Fruit fly (Drosophila melanogaster): ENCODE measurements around the gene CG2924.
A peak's percentile ranks its signal among the peaks of the same experiment; 100 is the strongest.

The CG2924 gene

DNA sequence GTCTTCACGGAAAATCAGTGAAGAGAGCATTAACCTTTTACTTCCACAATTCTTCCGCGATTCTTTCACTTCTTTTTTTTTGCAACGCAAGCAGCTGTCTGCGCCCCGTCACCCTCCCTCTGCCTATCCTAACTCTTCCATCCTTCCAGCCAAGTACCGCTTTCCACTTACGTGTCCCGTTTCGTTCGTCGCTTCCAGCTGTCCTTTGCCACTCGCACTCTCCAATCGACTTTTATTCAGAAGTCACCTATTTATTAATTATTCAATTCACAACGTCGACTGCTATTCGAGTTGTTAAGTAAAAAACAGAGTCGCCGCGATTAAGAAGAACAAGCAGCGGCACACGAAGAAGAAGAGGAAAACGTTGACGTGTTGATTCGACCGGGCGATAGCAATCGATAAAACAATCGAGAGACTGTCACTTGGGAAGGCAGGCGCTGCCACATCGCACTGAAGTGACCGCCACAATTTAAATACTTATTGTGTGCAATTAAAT is 4.2 kb upstream of the CG2924 start, which contains the start of gene Grp170 (continued):
- TF ChIP-seq crp (GFP tag; optimal IDR thresholded peaks at IDR 0.05) (peak in 1 of 2 experiments; percentile 53), Adf1 (GFP tag; IDR thresholded peaks at IDR 0.05) (peak; percentile 63), stwl (tag; optimal IDR thresholded peaks at IDR 0.05) (peak; percentile 52), unc-4 (GFP tag; IDR thresholded peaks at IDR 0.05; ENCODE audit: partially characterized antibody) (peak; percentile 86), CG2712 (tag; optimal IDR thresholded peaks at IDR 0.05) (peak; percentile 35), nmo (GFP tag; optimal IDR thresholded peaks at IDR 0.05) (peak; percentile 34), sna (GFP tag; IDR thresholded peaks at IDR 0.05; ENCODE audit: partially characterized antibody) (peak; percentile 78), trem (tag; optimal IDR thresholded peaks at IDR 0.05) (peak; percentile 69), mld (GFP tag; IDR thresholded peaks at IDR 0.05; ENCODE audit: partially characterized antibody) (peak; percentile 77; the same call in 2 of the 3 replicates), MESR4 (GFP tag; optimal IDR thresholded peaks at IDR 0.05) (peak; percentile 86), CG1603 (tag; optimal IDR thresholded peaks at IDR 0.05) (peak; percentile 63), CG42726 (GFP tag; IDR thresholded peaks at IDR 0.05; ENCODE audit: partially characterized antibody) (peak; percentile 93), onecut (GFP tag; IDR thresholded peaks at IDR 0.05) (peak; percentile 20; the same call in 1 of the 2 replicates), CG34224 (GFP tag; IDR thresholded peaks at IDR 0.05; ENCODE audit: partially characterized antibody) (peak; percentile 79), CG16813 (GFP tag; IDR thresholded peaks at IDR 0.05; ENCODE audit: partially characterized antibody) (peak; percentile 87), grn (GFP tag; optimal IDR thresholded peaks at IDR 0.05) (peak; percentile 22), CG6683 (GFP tag; optimal IDR thresholded peaks at IDR 0.05) (peak; percentile 1), scrt (GFP tag; optimal IDR thresholded peaks at IDR 0.05) (peak; percentile 93), nom (GFP tag; optimal IDR thresholded peaks at IDR 0.05) (peak; percentile 51), CG12769 (tag; optimal IDR thresholded peaks at IDR 0.05) (no peak), CG2116 (GFP tag; optimal IDR thresholded peaks at IDR 0.05) (peak; percentile 91), CG6791 (GFP tag; IDR thresholded peaks at IDR 0.05; ENCODE audit: partially characterized antibody) (peak; percentile 95), CG10267 (tag; optimal IDR thresholded peaks at IDR 0.05) (peak; percentile 47), CG1602 (GFP tag; optimal IDR thresholded peaks at IDR 0.05) (no peak), CG7987 (GFP tag; optimal IDR thresholded peaks at IDR 0.05) (peak; percentile 19), CG2889 (GFP tag; IDR thresholded peaks at IDR 0.05) (no peak), grau (tag; optimal IDR thresholded peaks at IDR 0.05) (peak; percentile 8), CG12659 (GFP tag; optimal IDR thresholded peaks at IDR 0.05) (peak; percentile 44), phol (tag; optimal IDR thresholded peaks at IDR 0.05) (peak; percentile 39), Sox102F (GFP tag; optimal IDR thresholded peaks at IDR 0.05) (no peak), HLH4C (GFP tag; IDR thresholded peaks at IDR 0.05; ENCODE audit: partially characterized antibody) (peak; percentile 70), CG8359 (GFP tag; optimal IDR thresholded peaks at IDR 0.05; ENCODE audit: borderline replicate concordance) (no peak), Elba2 (GFP tag; optimal IDR thresholded peaks at IDR 0.05) (no peak), lbe (GFP tag; optimal IDR thresholded peaks at IDR 0.05) (no peak), amos (GFP tag; IDR thresholded peaks at IDR 0.05; ENCODE audit: partially characterized antibody) (peak; percentile 96), YL-1 (GFP tag; optimal IDR thresholded peaks at IDR 0.05) (peak; percentile 80), CG9797 (GFP tag; optimal IDR thresholded peaks at IDR 0.05) (peak; percentile 54), h (optimal IDR thresholded peaks at IDR 0.05) (no peak), CG13287 (GFP tag; IDR thresholded peaks at IDR 0.05; ENCODE audit: partially characterized antibody) (peak; percentile 93), BEAF-32 (GFP tag; optimal IDR thresholded peaks at IDR 0.05) (peak; percentile 91), gfzf (GFP tag; optimal IDR thresholded peaks at IDR 0.05) (peak; percentile 25), CG14014 (GFP tag; IDR thresholded peaks at IDR 0.05) (no peak), CTCF (GFP tag; optimal IDR thresholded peaks at IDR 0.05) (peak; percentile 19), vnd (GFP tag; IDR thresholded peaks at IDR 0.05; ENCODE audit: partially characterized antibody) (peak; percentile 87), sens (GFP tag) (peak; percentile 81), en (GFP tag; optimal IDR thresholded peaks at IDR 0.05) (no peak), Nf-YC (tag; optimal IDR thresholded peaks at IDR 0.05) (peak; percentile 17), slbo (GFP tag; IDR thresholded peaks at IDR 0.05) (0 out of 2 replicates have a peak, but pooled peaks have one; percentile 18)

All from whole organism, embryonic.